Fruit fly (Drosophila melanogaster) whole organism, wandering third instar larva: Measurements from ENCODE around the gene Lint-O.

ENCODE experiments used
- Dif ChIP-seq: fragments of 200-275, 200-300 bp; sonication (Bioruptor generic); optimal IDR thresholded peaks from 2 replicates; lab custom pipeline; 2018; ENCODE audit warnings: missing biosample characterization, missing genetic modification characterization; ENCODE audit not compliant: partially characterized antibody
- Hr78 ChIP-seq: fragments of >200 bp; optimal IDR thresholded peaks from 2 replicates; lab custom pipeline; 2017; ENCODE audit warnings: missing biosample characterization, missing genetic modification characterization
- Myc ChIP-seq: fragments of >200 bp; optimal IDR thresholded peaks from 2 replicates; lab custom pipeline; 2017
- Vsx2 ChIP-seq: fragments of 200-300, 225-300 bp; sonication (Bioruptor generic); optimal IDR thresholded peaks from 2 replicates; lab custom pipeline; 2018; ENCODE audit warnings: missing biosample characterization, missing genetic modification characterization; ENCODE audit not compliant: partially characterized antibody
- fru ChIP-seq: fragments of 200-800 bp; sonication (Bioruptor generic); optimal IDR thresholded peaks from 3 replicates; lab custom pipeline; 2016; ENCODE audit warnings: missing biosample characterization, mild to moderate bottlenecking, missing genetic modification characterization

DNA sequence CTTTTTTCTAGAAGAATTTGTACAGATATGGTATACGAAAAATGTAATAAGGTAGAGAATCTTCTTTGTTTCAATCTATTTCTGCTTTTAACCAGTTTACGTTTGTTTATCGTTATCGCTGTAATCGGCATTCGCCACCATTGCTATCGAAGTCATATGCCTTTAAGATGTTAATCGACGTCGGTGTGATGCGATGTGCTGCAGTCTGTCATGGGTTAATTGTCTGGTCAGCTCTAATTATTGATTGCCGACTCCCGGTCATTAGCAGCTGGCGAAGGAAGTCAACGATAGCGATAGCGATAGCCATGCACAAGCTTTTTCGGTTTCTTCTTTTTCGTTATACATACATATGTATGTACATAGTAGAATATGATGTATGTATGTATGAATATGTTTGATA is 43.0 kb upstream of the Lint-O start:
- TF ChIP-seq Myc (lab: Kevin White, UChicago) (no peak), Hr78 (GFP tag; lab: Kevin White, UChicago) (no peak), Dif (GFP tag; lab: Kevin White, UChicago) (no peak), Vsx2 (GFP tag; lab: Kevin White, UChicago) (no peak), fru (GFP tag; lab: Kevin White, UChicago) (no peak)
